Worm (Caenorhabditis elegans): ENCODE results near the gene srg-50.

ce11 chrIV:7035823-7036222 lies 39.1 kb downstream of the srg-50 start, which contains the start of gene C06G3.3:
- TF ChIP-seq klf-2 (GFP tag; conservative IDR thresholded peaks at IDR 0.05), result no peak
- TF ChIP-seq ref-1 (GFP tag; conservative IDR thresholded peaks at IDR 0.05), result no peak
- no peak for TF ChIP-seq med-1 (GFP tag; optimal IDR thresholded peaks at IDR 0.05; ENCODE audit: insufficient read depth)
- no peak for TF ChIP-seq T22C8.4 (GFP tag; IDR thresholded peaks at IDR 0.05)
- no peak for TF ChIP-seq ztf-29 (GFP tag; IDR thresholded peaks at IDR 0.05)
- TF ChIP-seq tab-1 (GFP tag; IDR thresholded peaks at IDR 0.05), result no peak
- no peak for TF ChIP-seq ztf-23 (GFP tag; IDR thresholded peaks at IDR 0.05)
